Worm (Caenorhabditis elegans) whole organism, L3 larva: ENCODE measurements around the gene T11B7.2.
A peak's percentile ranks its signal among the peaks of the same experiment; 100 is the strongest.

Experiments
- ZK546.5 ChIP-seq: sonication (generic microtip); optimal IDR thresholded peaks from 2 replicates; lab custom pipeline; 2017; ENCODE audit warnings: missing biosample characterization, missing genetic modification characterization
- aly-2 ChIP-seq: fragments of 150-350 bp; optimal IDR thresholded peaks from 2 replicates; lab custom pipeline; 2014; ENCODE audit warnings: missing biosample characterization, missing genetic modification characterization
- ceh-16 ChIP-seq: sonication (generic microtip); optimal IDR thresholded peaks from 2 replicates; lab custom pipeline; 2017; ENCODE audit warnings: missing biosample characterization, missing genetic modification characterization
- ceh-82 ChIP-seq: fragments of 150-350 bp; optimal IDR thresholded peaks from 2 replicates; lab custom pipeline; 2014; ENCODE audit warnings: missing biosample characterization, missing genetic modification characterization
- ceh-9 ChIP-seq: sonication (generic microtip); optimal IDR thresholded peaks from 2 replicates; lab custom pipeline; 2018; ENCODE audit warnings: missing biosample characterization, missing genetic modification characterization
- daf-12 ChIP-seq: fragments of 150-350 bp; optimal IDR thresholded peaks from 2 replicates; lab custom pipeline; 2014; ENCODE audit warnings: missing biosample characterization, missing genetic modification reagents, missing genetic modification characterization
- egl-5 ChIP-seq: fragments of 150-350 bp; optimal IDR thresholded peaks from 2 replicates; lab custom pipeline; 2017; ENCODE audit warnings: missing biosample characterization, missing genetic modification reagents, missing genetic modification characterization, inconsistent platforms
- elt-1 ChIP-seq: fragments of 150-350 bp; optimal IDR thresholded peaks from 2 replicates; lab custom pipeline; 2014; ENCODE audit warnings: missing biosample characterization, missing genetic modification characterization
- elt-2 ChIP-seq: sonication (generic microtip); optimal IDR thresholded peaks from 2 replicates; lab custom pipeline; 2016; ENCODE audit warnings: missing genetic modification reagents, mild to moderate bottlenecking, missing genetic modification characterization, missing compliant biosample characterization
- elt-3 ChIP-seq, 3 experiments: fragments of 150-350 bp in 1 of 3; sonication (generic microtip) in 2 of 3; optimal IDR thresholded peaks; 2 replicates in 2 of 3; 4 replicates in 1 of 3; lab custom pipeline; 2014 to 2017; ENCODE audit warnings: missing biosample characterization in 3 of 3, missing genetic modification characterization in 3 of 3
- fkh-10 ChIP-seq: sonication (generic microtip); optimal IDR thresholded peaks from 2 replicates; lab custom pipeline; 2017; ENCODE audit warnings: missing biosample characterization, missing genetic modification reagents, missing genetic modification characterization
- fkh-2 ChIP-seq: fragments of 150-350 bp; optimal IDR thresholded peaks from 2 replicates; lab custom pipeline; 2014; ENCODE audit warnings: missing biosample characterization, missing genetic modification reagents, missing genetic modification characterization
- fos-1 ChIP-seq: fragments of 150-350 bp; optimal IDR thresholded peaks from 2 replicates; lab custom pipeline; 2014; ENCODE audit warnings: missing biosample characterization, missing genetic modification characterization
- hmg-11 ChIP-seq: sonication (generic microtip); optimal IDR thresholded peaks from 2 replicates; lab custom pipeline; 2016; ENCODE audit warnings: missing genetic modification characterization, missing compliant biosample characterization
- jun-1 ChIP-seq: fragments of 150-350 bp; optimal IDR thresholded peaks from 2 replicates; lab custom pipeline; 2014; ENCODE audit warnings: missing biosample characterization, missing genetic modification reagents, missing genetic modification characterization
- lin-39 ChIP-seq: fragments of 150-350 bp; optimal IDR thresholded peaks from 2 replicates; lab custom pipeline; 2018; ENCODE audit warnings: missing biosample characterization, missing genetic modification reagents, missing genetic modification characterization
- lsy-12 ChIP-seq: sonication (generic microtip); optimal IDR thresholded peaks from 2 replicates; lab custom pipeline; 2016; ENCODE audit warnings: mild to moderate bottlenecking, missing genetic modification characterization, missing compliant biosample characterization
- mdl-1 ChIP-seq: fragments of 150-350 bp; optimal IDR thresholded peaks from 2 replicates; lab custom pipeline; 2014; ENCODE audit warnings: missing biosample characterization, missing genetic modification characterization
- nfya-1 ChIP-seq: sonication (generic microtip); optimal IDR thresholded peaks from 2 replicates; lab custom pipeline; 2017; ENCODE audit warnings: missing genetic modification characterization, mild to moderate bottlenecking, missing compliant biosample characterization, antibody characterized with exemption, moderate library complexity; ENCODE audit not compliant: insufficient read depth
- nhr-11 ChIP-seq: fragments of 150-350 bp; optimal IDR thresholded peaks from 2 replicates; lab custom pipeline; 2014; ENCODE audit warnings: missing biosample characterization, missing genetic modification characterization
- nhr-12 ChIP-seq: fragments of 150-350 bp; optimal IDR thresholded peaks from 2 replicates; lab custom pipeline; 2014; ENCODE audit warnings: missing biosample characterization, missing genetic modification characterization
- nhr-23 ChIP-seq: fragments of 150-350 bp; optimal IDR thresholded peaks from 2 replicates; lab custom pipeline; 2014; ENCODE audit warnings: missing biosample characterization, missing genetic modification reagents, missing genetic modification characterization
- nhr-237 ChIP-seq: fragments of 150-350 bp; optimal IDR thresholded peaks from 2 replicates; lab custom pipeline; 2014; ENCODE audit warnings: missing biosample characterization, missing genetic modification characterization
- nhr-43 ChIP-seq: sonication (generic microtip); optimal IDR thresholded peaks from 2 replicates; lab custom pipeline; 2016; ENCODE audit warnings: mild to moderate bottlenecking, missing genetic modification characterization, missing compliant biosample characterization; ENCODE audit not compliant: poor library complexity, severe bottlenecking
- nhr-77 ChIP-seq: fragments of 150-350 bp; optimal IDR thresholded peaks from 2 replicates; lab custom pipeline; 2014; ENCODE audit warnings: missing biosample characterization, missing genetic modification characterization
- pqm-1 ChIP-seq: fragments of 150-350 bp; optimal IDR thresholded peaks from 2 replicates; lab custom pipeline; 2017; ENCODE audit warnings: missing biosample characterization, missing genetic modification characterization, inconsistent platforms
- sea-2 ChIP-seq: fragments of 150-350 bp; sonication (generic microtip); optimal IDR thresholded peaks from 4 replicates; lab custom pipeline; 2014; ENCODE audit warnings: missing biosample characterization, missing genetic modification reagents, missing genetic modification characterization
- skn-1 ChIP-seq: fragments of 150-350 bp; optimal IDR thresholded peaks from 2 replicates; lab custom pipeline; 2014; ENCODE audit warnings: missing biosample characterization, missing genetic modification characterization
- snpc-4 ChIP-seq: fragments of 150-350 bp; optimal IDR thresholded peaks from 2 replicates; lab custom pipeline; 2014; ENCODE audit warnings: missing biosample characterization, missing genetic modification characterization
- tbx-2 ChIP-seq: sonication (generic microtip); optimal IDR thresholded peaks from 2 replicates; lab custom pipeline; 2016; ENCODE audit warnings: mild to moderate bottlenecking, missing genetic modification characterization, missing compliant biosample characterization
- unc-39 ChIP-seq: sonication (generic microtip); optimal IDR thresholded peaks from 4 replicates; lab custom pipeline; 2017; ENCODE audit warnings: missing biosample characterization, missing genetic modification characterization
- ztf-4 ChIP-seq: fragments of 150-350 bp; optimal IDR thresholded peaks from 2 replicates; lab custom pipeline; 2014; ENCODE audit warnings: missing biosample characterization, missing genetic modification characterization

Gene T11B7.2

ce11 chrIV:8819471-8819870 is 24.9 kb downstream of the T11B7.2 start:
- TF ChIP-seq hmg-11, result no peak
- no peak for TF ChIP-seq jun-1
- TF ChIP-seq ceh-82 (tag; lab: Kevin White, UChicago), result no peak
- no peak for TF ChIP-seq ZK546.5 (tag; lab: Kevin White, UChicago)
- TF ChIP-seq aly-2, result no peak

- TF ChIP-seq hmg-11 (no peak), sea-2 (no peak), fos-1 (tag; lab: Kevin White, UChicago) (no peak), elt-1 (tag; lab: Kevin White, UChicago) (no peak), mdl-1 (tag; lab: Kevin White, UChicago) (no peak), jun-1 (no peak), fkh-10 (GFP tag; lab: Kevin White, UChicago) (no peak), pqm-1 (tag; lab: Kevin White, UChicago) (no peak), aly-2 (no peak), nhr-43 (no peak), unc-39 (tag; lab: Kevin White, UChicago) (no peak), tbx-2 (tag; lab: Kevin White, UChicago) (no peak), nhr-77 (tag; lab: Kevin White, UChicago) (no peak)
Measured at ce11 chrIV:8817639-8818038, 26.7 kb downstream of the T11B7.2 start, which contains the start of gene T28C6.10. Gene T28C6.10 (plus strand): TSS chrIV:8817939.

ce11 chrIV:8816617-8817016 is 27.7 kb downstream of the T11B7.2 start:
- no peak for TF ChIP-seq fkh-2 (tag; lab: Kevin White, UChicago)
- TF ChIP-seq nhr-237, result no peak
- TF ChIP-seq nhr-11, result no peak
- no peak for TF ChIP-seq elt-2
- TF ChIP-seq, all 47 proteins: peak for 0

- no peak for TF ChIP-seq ceh-16 (tag; lab: Kevin White, UChicago)
- no peak for TF ChIP-seq pqm-1 (tag; lab: Kevin White, UChicago)
- TF ChIP-seq nfya-1, result no peak
- TF ChIP-seq ceh-82 (tag; lab: Kevin White, UChicago), result no peak
- TF ChIP-seq jun-1, result no peak
- no peak for TF ChIP-seq aly-2
- no peak for TF ChIP-seq egl-5 (tag; lab: Kevin White, UChicago)
Measured at ce11 chrIV:8816029-8816428, 28.3 kb downstream of the T11B7.2 start, which contains the start of gene grsp-2. Gene grsp-2 (plus strand): TSS chrIV:8816329.

ce11 chrIV:8815162-8815561 is 29.2 kb downstream of the T11B7.2 start:
- peak; percentile 66 for TF ChIP-seq nhr-23 (tag; lab: Kevin White, UChicago)
- TF ChIP-seq ceh-9 (tag; lab: Kevin White, UChicago), result no peak
- TF ChIP-seq elt-3 (tag; optimal IDR thresholded peaks at IDR 0.05; lab: Kevin White, UChicago), result peak in 1 of 3 experiments; percentile 48
- peak; percentile 2 for TF ChIP-seq nhr-43
- TF ChIP-seq tbx-2 (tag; lab: Kevin White, UChicago), result no peak

ce11 chrIV:8813614-8814013 is 30.7 kb downstream of the T11B7.2 start, which contains the start of gene exc-5:
Gene exc-5 (minus strand): TSS chrIV:8813670.
- TF ChIP-seq nhr-77 (tag; lab: Kevin White, UChicago), result no peak
- no peak for TF ChIP-seq nhr-11
- TF ChIP-seq snpc-4 (tag; lab: Kevin White, UChicago), result no peak
- TF ChIP-seq hmg-11, result no peak
- TF ChIP-seq lin-39 (tag; lab: Kevin White, UChicago), result no peak
- no peak for TF ChIP-seq nhr-12 (tag; lab: Kevin White, UChicago)
- TF ChIP-seq ztf-4, result no peak
- no peak for TF ChIP-seq skn-1 (tag; lab: Kevin White, UChicago)
- no peak for TF ChIP-seq lsy-12
- no peak for TF ChIP-seq elt-2
- no peak for TF ChIP-seq daf-12 (tag; lab: Kevin White, UChicago)
- TF ChIP-seq ceh-16 (tag; lab: Kevin White, UChicago), result no peak
- TF ChIP-seq nhr-43, result no peak
